Worm (Caenorhabditis elegans): ENCODE measurements around the gene map-1.

map-1 gene

ce11 chrIV:3725845-3726244 lies 39.2 kb upstream of the map-1 start, which contains the start of gene smgl-2 (continued):
- TF ChIP-seq blmp-1 (tag; optimal IDR thresholded peaks at IDR 0.05; ENCODE audit: insufficient read depth): no peak
- peak; percentile 85 for TF ChIP-seq unc-55 (GFP tag; optimal IDR thresholded peaks at IDR 0.05)
- no peak for TF ChIP-seq nhr-6 (tag; optimal IDR thresholded peaks at IDR 0.05)
- TF ChIP-seq lin-39 (tag; optimal IDR thresholded peaks at IDR 0.05): no peak
- TF ChIP-seq F13H6.1 (tag; optimal IDR thresholded peaks at IDR 0.05): peak; percentile 63
- peak; percentile 88 for TF ChIP-seq C34F6.9 (tag; optimal IDR thresholded peaks at IDR 0.05)
- peak; percentile 15 for TF ChIP-seq nhr-21 (tag; optimal IDR thresholded peaks at IDR 0.05)
- no peak for TF ChIP-seq R02D3.7 (tag; optimal IDR thresholded peaks at IDR 0.05)
- TF ChIP-seq ama-1 (optimal IDR thresholded peaks at IDR 0.05): peak; percentile 31
- TF ChIP-seq Y55F3AM.14 (GFP tag; optimal IDR thresholded peaks at IDR 0.05): no peak
- no peak for TF ChIP-seq alr-1 (tag; optimal IDR thresholded peaks at IDR 0.05)
- no peak for TF ChIP-seq unc-62 (GFP tag; optimal IDR thresholded peaks at IDR 0.05)

ce11 chrIV:3725361-3725760 lies 38.7 kb upstream of the map-1 start, which contains the start of gene Y37E11AM.2:
Y37E11AM.2 (minus strand) TSS chrIV:3725461.
- no peak for TF ChIP-seq elt-3 (tag; optimal IDR thresholded peaks at IDR 0.05)
- TF ChIP-seq nhr-25 (tag; optimal IDR thresholded peaks at IDR 0.05): no peak
- TF ChIP-seq nhr-10 (tag; optimal IDR thresholded peaks at IDR 0.05): no peak
- TF ChIP-seq Y55F3AM.14 (GFP tag; optimal IDR thresholded peaks at IDR 0.05): no peak
- TF ChIP-seq nhr-6 (tag; optimal IDR thresholded peaks at IDR 0.05): no peak
- TF ChIP-seq lin-11 (tag; optimal IDR thresholded peaks at IDR 0.05): no peak
- TF ChIP-seq ceh-16 (tag; optimal IDR thresholded peaks at IDR 0.05): no peak

ce11 chrIV:3722690-3723089 lies 36.0 kb upstream of the map-1 start, which contains the start of gene Y37E11AM.4:
Y37E11AM.4 (minus strand) TSS chrIV:3722790.
- TF ChIP-seq sma-9 (GFP tag; optimal IDR thresholded peaks at IDR 0.05): no peak
- no peak for TF ChIP-seq sma-9 (tag; optimal IDR thresholded peaks at IDR 0.05)
- no peak for TF ChIP-seq lin-13 (GFP tag; optimal IDR thresholded peaks at IDR 0.05)
- no peak for TF ChIP-seq nhr-237 (tag; optimal IDR thresholded peaks at IDR 0.05)
- no peak for TF ChIP-seq mab-5 (tag; optimal IDR thresholded peaks at IDR 0.05)
- TF ChIP-seq nhr-10 (tag; optimal IDR thresholded peaks at IDR 0.05): no peak
- TF ChIP-seq elt-1 (tag; optimal IDR thresholded peaks at IDR 0.05): no peak
- TF ChIP-seq aly-2 (tag; optimal IDR thresholded peaks at IDR 0.05): no peak
- TF ChIP-seq mbf-1 (tag; optimal IDR thresholded peaks at IDR 0.05): no peak
- no peak for TF ChIP-seq nhr-129 (tag; optimal IDR thresholded peaks at IDR 0.05)
- no peak for TF ChIP-seq nhr-77 (tag; optimal IDR thresholded peaks at IDR 0.05)
- no peak for TF ChIP-seq egl-27 (tag; optimal IDR thresholded peaks at IDR 0.05)
- TF ChIP-seq zag-1 (tag; optimal IDR thresholded peaks at IDR 0.05): no peak
- no peak for TF ChIP-seq dmd-4 (tag; optimal IDR thresholded peaks at IDR 0.05)
- no peak for TF ChIP-seq sem-4 (tag; optimal IDR thresholded peaks at IDR 0.05)
- TF ChIP-seq Y55F3AM.14 (GFP tag; optimal IDR thresholded peaks at IDR 0.05): no peak
- TF ChIP-seq F13H6.1 (tag; optimal IDR thresholded peaks at IDR 0.05): no peak
- no peak for TF ChIP-seq nhr-11 (tag; optimal IDR thresholded peaks at IDR 0.05)
- TF ChIP-seq nhr-21 (tag; optimal IDR thresholded peaks at IDR 0.05): no peak
- no peak for TF ChIP-seq fos-1 (tag; optimal IDR thresholded peaks at IDR 0.05)
- TF ChIP-seq nhr-12 (tag; optimal IDR thresholded peaks at IDR 0.05): no peak

- TF ChIP-seq snpc-4 (tag; optimal IDR thresholded peaks at IDR 0.05): no peak
- no peak for TF ChIP-seq zag-1 (tag; optimal IDR thresholded peaks at IDR 0.05)
- TF ChIP-seq nhr-77 (tag; optimal IDR thresholded peaks at IDR 0.05): no peak
- no peak for TF ChIP-seq lsy-2 (tag; optimal IDR thresholded peaks at IDR 0.05)
- TF ChIP-seq dmd-4 (tag; optimal IDR thresholded peaks at IDR 0.05): no peak
- no peak for TF ChIP-seq Y55F3AM.14 (GFP tag; optimal IDR thresholded peaks at IDR 0.05)
- TF ChIP-seq nhr-25 (tag; optimal IDR thresholded peaks at IDR 0.05): no peak
- no peak for TF ChIP-seq nhr-6 (tag; optimal IDR thresholded peaks at IDR 0.05)
- TF ChIP-seq nhr-11 (tag; optimal IDR thresholded peaks at IDR 0.05): no peak
- no peak for TF ChIP-seq nhr-129 (tag; optimal IDR thresholded peaks at IDR 0.05)
- TF ChIP-seq nhr-21 (tag; optimal IDR thresholded peaks at IDR 0.05): no peak
- TF ChIP-seq F13H6.1 (tag; optimal IDR thresholded peaks at IDR 0.05): no peak
- no peak for TF ChIP-seq sem-4 (tag; optimal IDR thresholded peaks at IDR 0.05)
- TF ChIP-seq gmeb-1 (tag; optimal IDR thresholded peaks at IDR 0.05): no peak
- no peak for TF ChIP-seq sma-3 (GFP tag; optimal IDR thresholded peaks at IDR 0.05)
Measured at ce11 chrIV:3721973-3722372, 35.3 kb upstream of the map-1 start.

Data from whole organism, L2 larva.